Fruit fly (Drosophila melanogaster): ENCODE measurements around the gene CG43134.

Gene CG43134

DNA sequence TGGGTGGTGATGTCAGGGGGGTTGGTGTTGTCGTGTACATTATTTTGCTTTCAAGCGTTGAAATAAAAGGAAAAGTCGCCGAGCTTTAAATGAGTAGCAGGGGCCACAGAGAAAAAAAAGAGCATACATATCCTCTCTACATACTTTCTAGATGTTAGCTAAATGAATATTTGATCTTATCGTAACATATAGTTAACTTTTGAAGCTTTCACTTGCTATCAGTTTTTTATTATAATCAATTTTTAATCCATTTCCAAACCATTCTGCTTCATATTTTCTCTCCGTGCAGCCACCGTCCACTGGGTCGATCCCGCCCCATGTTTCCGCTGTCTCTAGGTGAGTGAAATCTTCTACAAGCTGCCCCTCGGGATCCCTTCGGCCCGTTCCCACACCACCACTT, 22.1 kb upstream of the CG43134 start:
- TF ChIP-seq CG8478 (optimal IDR thresholded peaks at IDR 0.05) (no peak), EcR (GFP tag; optimal IDR thresholded peaks at IDR 0.05) (no peak), usp (GFP tag; optimal IDR thresholded peaks at IDR 0.05) (no peak), psq (optimal IDR thresholded peaks at IDR 0.05) (no peak), pan (optimal IDR thresholded peaks at IDR 0.05) (no peak), Dll (optimal IDR thresholded peaks at IDR 0.05) (no peak)

DNA sequence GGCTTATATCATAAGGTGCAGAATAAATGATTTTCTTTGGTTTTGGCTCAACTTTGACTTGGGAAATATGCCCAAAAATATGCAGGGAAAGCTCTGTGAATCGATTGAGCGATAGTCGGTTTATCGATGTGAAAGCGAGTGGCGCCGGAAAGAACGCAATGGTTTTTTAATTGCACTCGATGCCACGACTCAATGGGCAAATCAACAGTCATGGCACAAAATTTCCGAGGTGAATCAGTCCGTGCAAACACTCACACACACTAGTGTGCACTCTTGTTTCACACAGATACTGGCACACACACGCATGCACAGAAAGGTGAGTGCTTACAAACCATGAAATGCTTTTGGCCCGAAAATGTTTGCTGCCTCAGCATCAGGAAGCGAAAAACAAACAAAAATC, 7.0 kb upstream of the CG43134 start:
- TF ChIP-seq usp (GFP tag; optimal IDR thresholded peaks at IDR 0.05) (no peak), Dll (optimal IDR thresholded peaks at IDR 0.05) (no peak), EcR (GFP tag; optimal IDR thresholded peaks at IDR 0.05) (no peak), psq (optimal IDR thresholded peaks at IDR 0.05) (no peak), CG8478 (optimal IDR thresholded peaks at IDR 0.05) (no peak), pan (optimal IDR thresholded peaks at IDR 0.05) (no peak)

DNA sequence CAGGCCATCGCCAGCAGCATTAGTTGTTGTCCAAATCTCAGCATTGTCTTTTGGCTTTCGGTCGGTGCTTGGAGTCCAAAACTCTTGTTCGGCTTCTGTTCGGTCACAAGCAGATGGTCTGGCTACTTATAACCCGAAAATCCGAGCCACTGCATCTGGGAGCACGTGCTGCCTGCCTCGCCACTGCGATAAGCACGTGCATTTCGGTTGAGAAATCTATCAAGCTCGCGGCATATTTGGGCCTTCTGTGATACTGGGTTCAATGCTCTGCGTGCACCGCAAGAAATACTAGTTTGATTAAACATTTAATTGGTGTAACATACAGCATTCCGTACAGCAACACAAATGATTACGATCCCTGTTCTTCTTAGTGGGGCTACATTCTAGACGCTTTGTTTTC, 4.4 kb upstream of the CG43134 start, which contains the start of gene Femcoat:
Gene Femcoat (minus strand): TSS at position 101 of the 400 bp plus-strand sequence.
- TF ChIP-seq EcR (GFP tag; optimal IDR thresholded peaks at IDR 0.05), result no peak
- TF ChIP-seq pan (optimal IDR thresholded peaks at IDR 0.05), result no peak
- TF ChIP-seq CG8478 (optimal IDR thresholded peaks at IDR 0.05), result no peak
- TF ChIP-seq usp (GFP tag; optimal IDR thresholded peaks at IDR 0.05), result no peak
- TF ChIP-seq psq (optimal IDR thresholded peaks at IDR 0.05), result no peak

DNA sequence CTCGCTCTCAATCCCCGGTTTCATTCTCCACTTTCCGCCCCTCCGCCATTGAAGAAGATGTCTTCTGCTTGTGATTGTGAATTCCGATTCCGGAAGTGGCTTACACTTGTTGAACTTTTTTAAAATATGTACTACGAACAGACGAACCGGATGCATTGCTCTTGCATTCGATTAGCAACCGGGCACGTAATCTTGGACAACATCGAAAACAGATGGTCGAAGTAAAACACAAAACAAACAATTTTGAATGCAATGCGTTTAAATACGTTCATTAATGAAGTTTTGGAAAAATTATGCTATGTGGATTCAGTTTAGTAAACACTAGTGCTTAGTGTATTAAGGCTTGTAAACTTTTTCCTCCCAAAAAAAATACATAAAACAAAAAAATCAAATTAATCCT, 1.1 kb upstream of the CG43134 start, which contains the start of gene Muc4B:
Gene Muc4B (minus strand): TSS at position 101 of the 400 bp plus-strand sequence.
- TF ChIP-seq usp (GFP tag; optimal IDR thresholded peaks at IDR 0.05) (no peak), pan (optimal IDR thresholded peaks at IDR 0.05) (no peak), psq (optimal IDR thresholded peaks at IDR 0.05) (no peak), Dll (optimal IDR thresholded peaks at IDR 0.05) (no peak), CG8478 (optimal IDR thresholded peaks at IDR 0.05) (no peak), EcR (GFP tag; optimal IDR thresholded peaks at IDR 0.05) (no peak)

DNA sequence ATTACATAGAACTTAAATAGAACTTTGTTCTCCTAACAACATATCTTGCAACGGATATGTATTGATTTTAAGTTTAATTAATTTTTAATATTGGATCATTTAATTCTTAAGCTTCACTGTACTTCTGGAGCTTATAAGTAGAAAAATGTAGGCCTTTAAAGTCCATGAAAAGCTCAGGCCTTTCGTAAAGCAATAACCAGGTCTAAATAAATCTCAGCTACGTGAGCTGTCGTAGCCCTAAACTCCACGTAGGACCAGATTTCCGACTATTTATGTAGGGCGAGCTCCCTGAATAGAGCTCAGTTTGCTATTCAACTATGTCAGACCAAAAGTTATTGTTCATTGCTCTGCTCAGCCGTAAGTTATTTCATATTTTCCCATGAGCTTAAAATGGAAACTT, 964 bp downstream of the CG43134 start, which contains the start of gene CG43135:
Gene CG43135 (plus strand): TSS at position 301 of the 400 bp plus-strand sequence.
- TF ChIP-seq usp (GFP tag; optimal IDR thresholded peaks at IDR 0.05) (no peak), CG8478 (optimal IDR thresholded peaks at IDR 0.05) (no peak), pan (optimal IDR thresholded peaks at IDR 0.05) (no peak), Dll (optimal IDR thresholded peaks at IDR 0.05) (no peak), psq (optimal IDR thresholded peaks at IDR 0.05) (no peak), EcR (GFP tag; optimal IDR thresholded peaks at IDR 0.05) (no peak)

DNA sequence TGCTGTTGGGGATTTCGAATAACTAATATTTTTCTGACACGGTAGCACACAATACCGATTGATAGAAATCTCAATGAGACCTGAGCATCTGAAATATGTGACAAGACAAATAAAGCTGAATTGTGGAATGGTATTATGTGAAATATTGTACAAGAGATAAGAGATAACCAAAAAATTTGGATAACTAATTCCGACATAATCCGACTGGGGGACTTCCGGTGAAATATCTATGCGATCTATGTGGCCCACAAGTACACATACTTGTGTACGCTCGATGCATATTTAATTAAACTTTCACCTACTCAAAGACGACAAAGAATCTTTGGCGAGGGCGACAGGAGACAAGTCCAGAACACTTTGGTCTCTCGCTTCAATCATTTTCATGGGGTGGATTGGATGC, 5.6 kb downstream of the CG43134 start, which contains the start of gene CG15576:
Gene CG15576 (minus strand): TSS at position 101 of the 400 bp plus-strand sequence.
- no peak for TF ChIP-seq pan (optimal IDR thresholded peaks at IDR 0.05)
- TF ChIP-seq psq (optimal IDR thresholded peaks at IDR 0.05), result no peak
- TF ChIP-seq CG8478 (optimal IDR thresholded peaks at IDR 0.05), result no peak
- no peak for TF ChIP-seq usp (GFP tag; optimal IDR thresholded peaks at IDR 0.05)

DNA sequence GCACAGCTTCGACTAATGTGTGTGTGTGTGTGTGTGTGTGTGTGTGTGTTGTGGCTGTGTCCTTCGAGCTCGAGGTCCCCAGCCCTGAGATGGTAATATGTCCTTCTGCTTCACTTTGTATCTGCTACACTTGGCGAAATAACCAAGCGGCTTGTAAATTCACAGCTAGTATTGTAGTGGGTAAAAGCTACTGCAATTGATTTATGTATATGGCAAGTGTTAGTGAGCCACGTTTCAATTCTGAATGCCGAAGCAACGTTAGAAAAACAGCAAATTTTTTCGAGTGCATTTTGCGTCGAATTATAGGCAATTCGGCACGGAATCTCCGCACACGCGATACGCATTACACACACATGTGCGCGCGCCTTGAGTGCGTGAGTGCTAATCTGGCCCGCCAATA, 15.5 kb downstream of the CG43134 start:
- TF ChIP-seq psq (optimal IDR thresholded peaks at IDR 0.05) (no peak), Dll (optimal IDR thresholded peaks at IDR 0.05) (no peak), CG8478 (optimal IDR thresholded peaks at IDR 0.05) (no peak), EcR (GFP tag; optimal IDR thresholded peaks at IDR 0.05) (no peak), pan (optimal IDR thresholded peaks at IDR 0.05) (no peak), usp (GFP tag; optimal IDR thresholded peaks at IDR 0.05) (no peak)

DNA sequence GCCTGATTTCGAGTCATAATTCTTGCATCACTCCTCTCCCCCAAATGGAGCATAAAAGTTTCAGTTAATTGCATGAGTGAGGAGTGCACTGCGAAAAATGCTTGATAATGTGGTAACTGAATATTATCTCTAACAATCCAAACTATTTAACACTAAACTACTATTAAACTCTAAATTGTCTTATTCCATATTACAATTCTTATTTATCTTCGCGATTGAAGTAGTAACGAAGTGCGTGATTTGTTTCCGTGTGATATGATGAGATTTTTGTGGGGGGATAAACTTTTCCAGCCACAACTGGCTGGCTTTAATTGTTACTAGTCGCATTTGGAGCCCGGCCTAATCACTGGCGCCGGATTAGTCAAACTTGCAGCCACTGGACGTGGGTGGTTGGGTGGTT, 17.2 kb downstream of the CG43134 start:
- no peak for TF ChIP-seq usp (GFP tag; optimal IDR thresholded peaks at IDR 0.05)
- TF ChIP-seq psq (optimal IDR thresholded peaks at IDR 0.05), result no peak
- no peak for TF ChIP-seq pan (optimal IDR thresholded peaks at IDR 0.05)
- no peak for TF ChIP-seq CG8478 (optimal IDR thresholded peaks at IDR 0.05)
- no peak for TF ChIP-seq EcR (GFP tag; optimal IDR thresholded peaks at IDR 0.05)
- TF ChIP-seq Dll (optimal IDR thresholded peaks at IDR 0.05), result no peak

DNA sequence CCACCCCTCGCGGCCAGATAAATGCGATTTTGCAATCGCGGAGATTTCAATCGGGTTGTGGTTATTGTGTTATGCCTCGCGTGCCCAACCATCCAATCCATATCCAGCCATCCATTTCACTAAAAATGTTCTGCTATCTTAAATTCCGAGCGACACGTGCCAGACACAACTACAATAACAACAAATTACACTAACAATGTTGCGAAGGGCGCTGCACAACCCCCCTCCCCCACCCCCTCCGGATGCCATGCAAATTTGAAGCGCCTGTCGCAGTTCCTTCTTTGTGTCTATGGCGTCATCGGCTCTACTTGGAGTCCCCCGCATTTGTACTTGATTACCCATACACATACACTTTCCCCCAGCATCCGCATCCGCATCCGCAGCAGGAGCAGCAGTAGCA, 18.2 kb downstream of the CG43134 start:
- no peak for TF ChIP-seq Dll (optimal IDR thresholded peaks at IDR 0.05)
- TF ChIP-seq pan (optimal IDR thresholded peaks at IDR 0.05), result no peak
- no peak for TF ChIP-seq psq (optimal IDR thresholded peaks at IDR 0.05)
- no peak for TF ChIP-seq CG8478 (optimal IDR thresholded peaks at IDR 0.05)
- TF ChIP-seq EcR (GFP tag; optimal IDR thresholded peaks at IDR 0.05), result no peak
- TF ChIP-seq usp (GFP tag; optimal IDR thresholded peaks at IDR 0.05), result no peak

DNA sequence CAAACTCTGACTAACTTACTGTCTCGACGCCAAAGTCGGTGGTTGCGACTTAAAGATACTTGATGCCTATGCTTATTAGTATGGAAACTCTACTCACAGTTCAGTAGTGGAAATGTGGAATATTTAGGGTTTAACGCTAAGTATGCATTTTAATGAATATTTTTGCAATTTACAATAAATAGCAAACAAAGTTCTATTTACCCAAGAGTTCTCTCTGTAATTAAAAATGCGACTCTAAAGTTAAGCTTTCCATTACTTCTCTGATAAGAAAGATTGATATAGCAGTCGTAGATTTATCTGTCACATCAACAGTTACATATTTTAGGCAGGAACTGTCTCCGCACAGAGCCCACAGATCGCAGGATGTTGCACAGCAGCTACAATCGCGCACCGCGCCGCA, 18.7 kb downstream of the CG43134 start, which contains the start of gene CG12691:
Gene CG12691 (plus strand): TSS at position 301 of the 400 bp plus-strand sequence.
- no peak for TF ChIP-seq usp (GFP tag; optimal IDR thresholded peaks at IDR 0.05)
- TF ChIP-seq EcR (GFP tag; optimal IDR thresholded peaks at IDR 0.05), result no peak
- no peak for TF ChIP-seq psq (optimal IDR thresholded peaks at IDR 0.05)
- TF ChIP-seq pan (optimal IDR thresholded peaks at IDR 0.05), result no peak

DNA sequence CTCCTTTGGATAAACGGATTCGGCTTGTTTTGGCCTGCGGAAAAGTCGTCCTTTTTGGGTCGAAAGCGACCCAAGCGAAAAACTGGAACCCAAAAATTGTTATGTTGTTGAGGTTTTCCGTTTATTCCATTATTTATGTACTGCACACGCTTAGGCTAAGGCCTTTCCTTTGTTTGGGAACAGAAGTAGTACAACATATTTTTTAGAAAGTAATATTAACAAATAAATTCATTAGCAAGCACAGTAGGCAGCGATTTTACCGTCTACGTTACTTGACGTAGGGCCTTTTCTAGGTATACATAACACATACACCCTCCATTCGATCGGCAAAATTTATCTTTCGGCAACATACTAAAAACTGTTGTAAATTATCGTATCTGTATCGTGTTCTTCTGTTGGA, 21.3 kb downstream of the CG43134 start, which contains the start of gene CG15572:
Gene CG15572 (plus strand): TSS at position 301 of the 400 bp plus-strand sequence.
- no peak for TF ChIP-seq pan (optimal IDR thresholded peaks at IDR 0.05)
- no peak for TF ChIP-seq usp (GFP tag; optimal IDR thresholded peaks at IDR 0.05)

DNA sequence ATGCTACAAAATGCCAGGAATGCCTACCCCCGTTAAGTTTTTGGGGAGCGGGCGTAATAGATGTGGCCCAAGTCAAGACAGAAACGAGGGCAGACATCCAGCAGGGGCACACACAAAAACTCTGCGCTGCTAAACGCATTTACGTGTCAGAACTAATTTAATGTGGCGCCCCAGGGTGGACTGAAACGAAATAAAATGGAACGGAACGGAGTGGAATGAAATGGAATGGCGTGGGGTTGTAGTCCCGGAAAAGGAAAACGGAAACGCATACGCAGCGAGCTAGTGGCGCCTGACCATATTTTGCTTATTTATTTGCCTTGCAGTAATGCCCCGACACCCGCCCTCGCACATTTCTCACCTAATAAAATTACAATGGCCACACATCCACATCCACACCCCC, 26.4 kb downstream of the CG43134 start:
- no peak for TF ChIP-seq usp (GFP tag; optimal IDR thresholded peaks at IDR 0.05)
- no peak for TF ChIP-seq pan (optimal IDR thresholded peaks at IDR 0.05)
- no peak for TF ChIP-seq CG8478 (optimal IDR thresholded peaks at IDR 0.05)

DNA sequence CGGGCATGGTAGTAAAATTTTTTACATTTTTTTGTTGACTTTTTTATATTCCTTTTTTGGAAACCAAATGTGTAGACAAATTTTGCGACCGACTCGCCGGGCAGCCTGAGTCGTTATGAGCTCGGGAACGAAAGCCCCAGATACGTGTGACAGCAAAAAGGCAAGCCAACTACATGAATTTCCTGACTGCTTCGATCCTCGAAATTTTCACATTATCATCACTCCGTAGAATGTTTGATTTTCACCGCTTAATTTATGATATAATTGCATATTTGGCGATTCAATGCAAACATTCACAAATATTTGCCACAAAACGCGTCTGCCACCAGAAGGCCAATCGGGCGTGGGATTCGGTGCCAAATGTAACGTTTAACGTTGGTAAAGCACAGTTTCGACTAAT, 29.8 kb downstream of the CG43134 start, which contains the start of gene CG15577:
Gene CG15577 (minus strand): TSS at position 101 of the 400 bp plus-strand sequence.
- TF ChIP-seq pan (optimal IDR thresholded peaks at IDR 0.05) (no peak), EcR (GFP tag; optimal IDR thresholded peaks at IDR 0.05) (no peak), CG8478 (optimal IDR thresholded peaks at IDR 0.05) (no peak), usp (GFP tag; optimal IDR thresholded peaks at IDR 0.05) (no peak), psq (optimal IDR thresholded peaks at IDR 0.05) (no peak), Dll (optimal IDR thresholded peaks at IDR 0.05) (no peak)

Data from whole organism.